Fruit fly (Drosophila melanogaster) whole organism, wandering third instar larva: ENCODE results near the gene cyc.
A peak's percentile ranks its signal among the peaks of the same experiment; 100 is the strongest.

Experiments used
- CG32264 ChIP-seq: fragments of 200-800 bp; sonication (Bioruptor generic); optimal IDR thresholded peaks from 2 replicates; lab custom pipeline; 2016; ENCODE audit warnings: missing biosample characterization, missing genetic modification characterization
- Dfd ChIP-seq: fragments of >200 bp; optimal IDR thresholded peaks from 2 replicates; lab custom pipeline; 2017; ENCODE audit warnings: missing biosample characterization, missing genetic modification characterization
- Dif ChIP-seq: fragments of 200-275, 200-300 bp; sonication (Bioruptor generic); optimal IDR thresholded peaks from 2 replicates; lab custom pipeline; 2018; ENCODE audit warnings: missing biosample characterization, missing genetic modification characterization; ENCODE audit not compliant: partially characterized antibody
- GATAd ChIP-seq: sonication (Bioruptor generic); optimal IDR thresholded peaks from 2 replicates; lab custom pipeline; 2016; ENCODE audit warnings: missing biosample characterization, missing genetic modification characterization
- HLH106 ChIP-seq: fragments of 200-800 bp; optimal IDR thresholded peaks from 3 replicates; lab custom pipeline; 2019; ENCODE audit warnings: missing biosample characterization, mild to moderate bottlenecking, missing genetic modification characterization, moderate library complexity
- Hnf4 ChIP-seq: fragments of 200-800 bp; sonication (Bioruptor generic); optimal IDR thresholded peaks from 2 replicates; lab custom pipeline; 2016; ENCODE audit warnings: missing biosample characterization, mild to moderate bottlenecking, missing genetic modification characterization
- Hr78 ChIP-seq: fragments of >200 bp; optimal IDR thresholded peaks from 2 replicates; lab custom pipeline; 2017; ENCODE audit warnings: missing biosample characterization, missing genetic modification characterization
- Hr83 ChIP-seq: fragments of 200-300 bp; sonication (Bioruptor generic); optimal IDR thresholded peaks from 2 replicates; lab custom pipeline; 2016; ENCODE audit warnings: missing biosample characterization, mild to moderate bottlenecking, missing genetic modification characterization, moderate library complexity; ENCODE audit not compliant: poor library complexity, severe bottlenecking
- Jra ChIP-seq: sonication (Bioruptor generic); optimal IDR thresholded peaks from 2 replicates; lab custom pipeline; 2016; ENCODE audit warnings: missing biosample characterization, missing genetic modification characterization
- Mio ChIP-seq: sonication (Bioruptor generic); optimal IDR thresholded peaks from 2 replicates; lab custom pipeline; 2016; ENCODE audit warnings: missing biosample characterization, missing genetic modification characterization
- Myc ChIP-seq: fragments of >200 bp; optimal IDR thresholded peaks from 2 replicates; lab custom pipeline; 2017
- N ChIP-seq: fragments of >200 bp; optimal IDR thresholded peaks from 2 replicates; lab custom pipeline; 2018; ENCODE audit warnings: missing biosample characterization, missing external identifiers, missing genetic modification characterization
- OdsH ChIP-seq: fragments of 200-800 bp; sonication (Bioruptor generic); optimal IDR thresholded peaks from 2 replicates; lab custom pipeline; 2016; ENCODE audit warnings: missing biosample characterization, mild to moderate bottlenecking, missing genetic modification characterization
- Rel ChIP-seq, 2 experiments: fragments of 200-800 bp; sonication (Bioruptor generic) in 1 of 2; optimal IDR thresholded peaks; 2 replicates in 1 of 2; 3 replicates in 1 of 2; lab custom pipeline; 2016 to 2019; ENCODE audit warnings: mild to moderate bottlenecking in 2 of 2, missing biosample characterization in 2 of 2, missing genetic modification characterization in 2 of 2, moderate library complexity in 1 of 2
- Sp1 ChIP-seq: fragments of 200-800 bp; sonication (Bioruptor generic); optimal IDR thresholded peaks from 3 replicates; lab custom pipeline; 2019; ENCODE audit warnings: missing biosample characterization, mild to moderate bottlenecking, missing genetic modification characterization, moderate library complexity
- br ChIP-seq: fragments of 200-800 bp; sonication (Bioruptor generic); optimal IDR thresholded peaks from 2 replicates; lab custom pipeline; 2016; ENCODE audit warnings: missing biosample characterization, missing genetic modification characterization
- dl ChIP-seq, 2 experiments: fragments of 175-275, 200-275 bp in 1 of 2; fragments of 200-275 bp in 1 of 2; sonication (Bioruptor generic); optimal IDR thresholded peaks; lab custom pipeline; 2018; ENCODE audit warnings: mild to moderate bottlenecking in 2 of 2, missing biosample characterization in 2 of 2, missing genetic modification characterization in 2 of 2, moderate library complexity in 2 of 2; ENCODE audit not compliant: partially characterized antibody in 2 of 2, insufficient read depth in 1 of 2
- dsf ChIP-seq: sonication (Bioruptor generic); optimal IDR thresholded peaks from 2 replicates; lab custom pipeline; 2016; ENCODE audit warnings: missing biosample characterization, missing genetic modification characterization, borderline replicate concordance
- ey ChIP-seq: fragments of 200-800 bp; sonication (Bioruptor generic); optimal IDR thresholded peaks from 2 replicates; lab custom pipeline; 2016; ENCODE audit warnings: missing biosample characterization, missing genetic modification characterization
- foxo ChIP-seq, 2 experiments: fragments of 200-800 bp; sonication (Bioruptor generic); optimal IDR thresholded peaks; 2 replicates in 1 of 2; 3 replicates in 1 of 2; lab custom pipeline; 2016 to 2017; ENCODE audit warnings: missing biosample characterization in 2 of 2, missing genetic modification characterization in 2 of 2
- fru ChIP-seq: fragments of 200-800 bp; sonication (Bioruptor generic); optimal IDR thresholded peaks from 3 replicates; lab custom pipeline; 2016; ENCODE audit warnings: missing biosample characterization, mild to moderate bottlenecking, missing genetic modification characterization
- h ChIP-seq: fragments of 200-800 bp; sonication (Bioruptor generic); optimal IDR thresholded peaks from 3 replicates; lab custom pipeline; 2016; ENCODE audit warnings: missing biosample characterization, mild to moderate bottlenecking, missing genetic modification characterization
- jim ChIP-seq: fragments of 175-275, 200-325 bp; sonication (Bioruptor generic); optimal IDR thresholded peaks from 2 replicates; lab custom pipeline; 2016; ENCODE audit warnings: missing biosample characterization, mild to moderate bottlenecking, missing genetic modification characterization
- lola ChIP-seq: fragments of >200 bp; optimal IDR thresholded peaks from 2 replicates; lab custom pipeline; 2017; ENCODE audit warnings: missing biosample characterization, missing genetic modification characterization
- pan ChIP-seq: fragments of >200 bp; optimal IDR thresholded peaks from 2 replicates; lab custom pipeline; 2017
- psq ChIP-seq: fragments of 200-800 bp; sonication (Bioruptor generic); optimal IDR thresholded peaks from 3 replicates; lab custom pipeline; 2017; ENCODE audit warnings: missing biosample characterization, mild to moderate bottlenecking, missing genetic modification characterization, moderate library complexity
- rgr ChIP-seq: fragments of 200-800 bp; sonication (Bioruptor generic); optimal IDR thresholded peaks from 3 replicates; lab custom pipeline; 2016; ENCODE audit warnings: missing biosample characterization, mild to moderate bottlenecking, missing genetic modification characterization
- sage ChIP-seq: fragments of 200-800 bp; sonication (Bioruptor generic); optimal IDR thresholded peaks from 2 replicates; lab custom pipeline; 2016; ENCODE audit warnings: missing biosample characterization, mild to moderate bottlenecking, missing genetic modification characterization
- tai ChIP-seq: sonication (Bioruptor generic); optimal IDR thresholded peaks from 2 replicates; lab custom pipeline; 2016; ENCODE audit warnings: missing biosample characterization, missing genetic modification characterization
- woc ChIP-seq: sonication (Bioruptor generic); optimal IDR thresholded peaks from 2 replicates; lab custom pipeline; 2016; ENCODE audit warnings: missing biosample characterization, mild to moderate bottlenecking, missing genetic modification characterization

cyc gene

dm6 chr3L:19846960-19847359, 31.2 kb upstream of the cyc start:
- TF ChIP-seq Hr83 (GFP tag; lab: Kevin White, UChicago) (peak; percentile 88), foxo (GFP tag; optimal IDR thresholded peaks at IDR 0.05; lab: Kevin White, UChicago) (peak in 1 of 2 experiments; percentile 2), OdsH (no peak)
- TF ChIP-seq, all 38 proteins: peak for 2

dm6 chr3L:19845907-19846301, 30.2 kb upstream of the cyc start:
- no peak for TF ChIP-seq Rel (GFP tag; optimal IDR thresholded peaks at IDR 0.05; lab: Kevin White, UChicago)
- peak; percentile 35 for TF ChIP-seq Rel (tag; optimal IDR thresholded peaks at IDR 0.05; lab: Kevin White, UChicago)
- TF ChIP-seq GATAd (GFP tag; lab: Kevin White, UChicago), result no peak

- no peak for TF ChIP-seq fru (GFP tag; lab: Kevin White, UChicago)
- no peak for TF ChIP-seq h (GFP tag; lab: Kevin White, UChicago)
- TF ChIP-seq Hnf4 (GFP tag; lab: Kevin White, UChicago), result no peak
- TF ChIP-seq ey, result peak; percentile 6
- no peak for TF ChIP-seq Jra (GFP tag; lab: Kevin White, UChicago)
- TF ChIP-seq Myc, result no peak
- TF ChIP-seq Hr83 (GFP tag; lab: Kevin White, UChicago), result peak; percentile 24
- TF ChIP-seq tai, result no peak
- no peak for TF ChIP-seq Mio (GFP tag; lab: Kevin White, UChicago)
- TF ChIP-seq Rel (GFP tag; optimal IDR thresholded peaks at IDR 0.05; lab: Kevin White, UChicago), result no peak
- TF ChIP-seq Rel (tag; optimal IDR thresholded peaks at IDR 0.05; lab: Kevin White, UChicago), result no peak
- no peak for TF ChIP-seq Dif (GFP tag; lab: Kevin White, UChicago)
- TF ChIP-seq dl (GFP tag; optimal IDR thresholded peaks at IDR 0.05; lab: Kevin White, UChicago; ENCODE audit: insufficient read depth in 1 of 2, partially characterized antibody in 2 of 2), result no peak
- no peak for TF ChIP-seq N (GFP tag; lab: Kevin White, UChicago)
- peak; percentile 8 for TF ChIP-seq psq (GFP tag; lab: Kevin White, UChicago)
- no peak for TF ChIP-seq rgr (GFP tag; lab: Kevin White, UChicago)
- TF ChIP-seq pan (lab: Kevin White, UChicago), result no peak
- TF ChIP-seq CG32264 (GFP tag; lab: Kevin White, UChicago), result no peak
- TF ChIP-seq, all 38 proteins: peak for 3
Measured at dm6 chr3L:19845047-19845906, 29.5 kb upstream of the cyc start, which contains the start of gene Papss. TSS of gene Papss (plus strand) at chr3L:19845293.

- TF ChIP-seq Dfd (GFP tag; lab: Kevin White, UChicago) (peak; percentile 96), Rel (GFP tag; optimal IDR thresholded peaks at IDR 0.05; lab: Kevin White, UChicago) (no peak), Rel (tag; optimal IDR thresholded peaks at IDR 0.05; lab: Kevin White, UChicago) (no peak)
- TF ChIP-seq, all 38 proteins: peak for 1
Measured at dm6 chr3L:19844507-19844906, 28.8 kb upstream of the cyc start.

- TF ChIP-seq dl (GFP tag; optimal IDR thresholded peaks at IDR 0.05; lab: Kevin White, UChicago; ENCODE audit: insufficient read depth in 1 of 2, partially characterized antibody in 2 of 2), result no peak
- TF ChIP-seq Sp1 (GFP tag; lab: Kevin White, UChicago), result no peak
- no peak for TF ChIP-seq br (GFP tag; lab: Kevin White, UChicago)
- no peak for TF ChIP-seq GATAd (GFP tag; lab: Kevin White, UChicago)
- no peak for TF ChIP-seq dsf (GFP tag; lab: Kevin White, UChicago)
- TF ChIP-seq Hr78, result no peak
- TF ChIP-seq jim (GFP tag; lab: Kevin White, UChicago), result no peak
- no peak for TF ChIP-seq Dif (GFP tag; lab: Kevin White, UChicago)
- TF ChIP-seq Rel (GFP tag; optimal IDR thresholded peaks at IDR 0.05; lab: Kevin White, UChicago), result no peak
- TF ChIP-seq Rel (tag; optimal IDR thresholded peaks at IDR 0.05; lab: Kevin White, UChicago), result no peak
- TF ChIP-seq sage, result no peak
- no peak for TF ChIP-seq HLH106
- no peak for TF ChIP-seq Hnf4 (GFP tag; lab: Kevin White, UChicago)
- TF ChIP-seq Hr83 (GFP tag; lab: Kevin White, UChicago), result no peak
- no peak for TF ChIP-seq N (GFP tag; lab: Kevin White, UChicago)
- TF ChIP-seq Myc, result no peak
- TF ChIP-seq woc (GFP tag; lab: Kevin White, UChicago), result no peak
- TF ChIP-seq lola, result no peak
- TF ChIP-seq CG32264 (GFP tag; lab: Kevin White, UChicago), result no peak
- TF ChIP-seq pan (lab: Kevin White, UChicago), result no peak
- TF ChIP-seq OdsH, result no peak
Measured at dm6 chr3L:19836375-19836937, 20.7 kb upstream of the cyc start, which contains the start of gene kto. TSS of gene kto (plus strand) at chr3L:19836614.
